Worm (Caenorhabditis elegans) whole organism, mixed stage, embryonic: Measurements from ENCODE around the gene swt-2.

Source experiments
- M03D4.4 ChIP-seq: sonication (generic microtip); optimal IDR thresholded peaks from 2 replicates; lab custom pipeline; 2017; ENCODE audit warnings: mild to moderate bottlenecking, missing genetic modification characterization, missing compliant biosample characterization
- bed-3 ChIP-seq: fragments of 200-800 bp; sonication (Bioruptor generic); optimal IDR thresholded peaks from 3 replicates; lab custom pipeline; 2018; ENCODE audit warnings: mild to moderate bottlenecking, missing genetic modification characterization, moderate library complexity, missing compliant biosample characterization
- blmp-1 ChIP-seq: fragments of 150-350 bp; optimal IDR thresholded peaks from 2 replicates; lab custom pipeline; 2014; ENCODE audit warnings: missing biosample characterization, missing genetic modification characterization
- ceh-39 ChIP-seq: fragments of 150-350 bp; optimal IDR thresholded peaks from 2 replicates; lab custom pipeline; 2014; ENCODE audit warnings: missing biosample characterization, missing genetic modification characterization
- ceh-83 ChIP-seq: fragments of 200-800 bp; sonication (Bioruptor generic); optimal IDR thresholded peaks from 2 replicates; lab custom pipeline; 2018; ENCODE audit warnings: mild to moderate bottlenecking, missing genetic modification characterization, missing compliant biosample characterization
- ces-1 ChIP-seq: fragments of 150-350 bp; optimal IDR thresholded peaks from 2 replicates; lab custom pipeline; 2014; ENCODE audit warnings: missing biosample characterization, missing genetic modification reagents, missing genetic modification characterization
- cnd-1 ChIP-seq: fragments of 200-800 bp; sonication (Bioruptor generic); optimal IDR thresholded peaks from 2 replicates; lab custom pipeline; 2018; ENCODE audit warnings: mild to moderate bottlenecking, missing genetic modification characterization, missing compliant biosample characterization
- drap-1 ChIP-seq: fragments of 200-800 bp; sonication (Bioruptor generic); optimal IDR thresholded peaks from 3 replicates; lab custom pipeline; 2018; ENCODE audit warnings: mild to moderate bottlenecking, missing genetic modification characterization, missing compliant biosample characterization
- elt-1 ChIP-seq: sonication (generic microtip); optimal IDR thresholded peaks from 2 replicates; lab custom pipeline; 2017; ENCODE audit warnings: missing genetic modification characterization, mild to moderate bottlenecking, missing compliant biosample characterization, antibody characterized with exemption, moderate library complexity, borderline replicate concordance; ENCODE audit not compliant: insufficient read depth
- elt-3 ChIP-seq: fragments of 150-350 bp; optimal IDR thresholded peaks from 2 replicates; lab custom pipeline; 2014; ENCODE audit warnings: missing biosample characterization, missing genetic modification characterization
- flh-1 ChIP-seq: fragments of 200-800 bp; sonication (Bioruptor generic); optimal IDR thresholded peaks from 2 replicates; lab custom pipeline; 2018; ENCODE audit warnings: mild to moderate bottlenecking, missing genetic modification characterization, moderate library complexity, missing compliant biosample characterization
- hlh-1 ChIP-seq: fragments of 150-350 bp; optimal IDR thresholded peaks from 2 replicates; lab custom pipeline; 2014; ENCODE audit warnings: missing biosample characterization, missing genetic modification reagents, missing genetic modification characterization
- lin-13 ChIP-seq: fragments of 150-350 bp; optimal IDR thresholded peaks from 2 replicates; lab custom pipeline; 2014; ENCODE audit warnings: missing biosample characterization, missing genetic modification characterization
- lin-32 ChIP-seq: fragments of 200-800 bp; sonication (Bioruptor generic); optimal IDR thresholded peaks from 2 replicates; lab custom pipeline; 2018; ENCODE audit warnings: mild to moderate bottlenecking, missing genetic modification characterization, missing compliant biosample characterization
- lsy-2 ChIP-seq: fragments of 150-350 bp; optimal IDR thresholded peaks from 2 replicates; lab custom pipeline; 2014; ENCODE audit warnings: missing biosample characterization, missing genetic modification characterization
- mab-5 ChIP-seq: fragments of 150-350 bp; optimal IDR thresholded peaks from 2 replicates; lab custom pipeline; 2014; ENCODE audit warnings: missing biosample characterization, missing genetic modification characterization
- mep-1 ChIP-seq: fragments of 150-350 bp; optimal IDR thresholded peaks from 2 replicates; lab custom pipeline; 2017; ENCODE audit warnings: missing biosample characterization, missing genetic modification reagents, missing genetic modification characterization, inconsistent platforms
- mls-2 ChIP-seq: sonication (generic microtip); optimal IDR thresholded peaks from 2 replicates; lab custom pipeline; 2016; ENCODE audit warnings: mild to moderate bottlenecking, missing genetic modification characterization, moderate library complexity, missing compliant biosample characterization
- nhr-2 ChIP-seq: fragments of 150-350 bp; optimal IDR thresholded peaks from 2 replicates; lab custom pipeline; 2014; ENCODE audit warnings: missing biosample characterization, missing genetic modification characterization
- nhr-28 ChIP-seq: fragments of 150-350 bp; optimal IDR thresholded peaks from 2 replicates; lab custom pipeline; 2014; ENCODE audit warnings: missing biosample characterization, missing genetic modification characterization
- pha-4 ChIP-seq: fragments of 150-350 bp; optimal IDR thresholded peaks from 2 replicates; lab custom pipeline; 2018; ENCODE audit warnings: missing biosample characterization, missing genetic modification reagents, missing genetic modification characterization
- sem-2 ChIP-seq: fragments of 200-800 bp; sonication (Bioruptor generic); optimal IDR thresholded peaks from 2 replicates; lab custom pipeline; 2018; ENCODE audit warnings: mild to moderate bottlenecking, missing genetic modification characterization, missing compliant biosample characterization
- snpc-4 ChIP-seq: fragments of 150-350 bp; optimal IDR thresholded peaks from 2 replicates; lab custom pipeline; 2014; ENCODE audit warnings: missing biosample characterization, missing genetic modification characterization
- unc-120 ChIP-seq: sonication (generic microtip); optimal IDR thresholded peaks from 2 replicates; lab custom pipeline; 2017; ENCODE audit warnings: missing genetic modification characterization, missing compliant biosample characterization; ENCODE audit not compliant: poor library complexity, severe bottlenecking
- unc-39 ChIP-seq: fragments of 150-350 bp; optimal IDR thresholded peaks from 2 replicates; lab custom pipeline; 2014; ENCODE audit warnings: missing biosample characterization, missing genetic modification characterization
- unc-62 ChIP-seq: fragments of 150-350 bp; optimal IDR thresholded peaks from 2 replicates; lab custom pipeline; 2014; ENCODE audit warnings: missing biosample characterization, missing genetic modification reagents, missing genetic modification characterization
- zip-8 ChIP-seq: fragments of 150-350 bp; optimal IDR thresholded peaks from 2 replicates; lab custom pipeline; 2014; ENCODE audit warnings: missing biosample characterization, missing genetic modification characterization
- ztf-11 ChIP-seq: fragments of 150-350 bp; optimal IDR thresholded peaks from 2 replicates; lab custom pipeline; 2014; ENCODE audit warnings: missing biosample characterization, missing genetic modification characterization

The swt-2 gene

ce11 chrV:7529840-7530239, at the start of gene swt-2:
Gene swt-2 (plus strand): TSS chrV:7530140.
- TF ChIP-seq lsy-2 (tag; lab: Kevin White, UChicago) = no peak
- TF ChIP-seq ces-1 (GFP tag; lab: Kevin White, UChicago) = no peak
- TF ChIP-seq lin-13 (tag; lab: Kevin White, UChicago) = no peak
- TF ChIP-seq mls-2 = no peak
- no peak for TF ChIP-seq nhr-2
- TF ChIP-seq, all 35 proteins: peak for 0

DNA sequence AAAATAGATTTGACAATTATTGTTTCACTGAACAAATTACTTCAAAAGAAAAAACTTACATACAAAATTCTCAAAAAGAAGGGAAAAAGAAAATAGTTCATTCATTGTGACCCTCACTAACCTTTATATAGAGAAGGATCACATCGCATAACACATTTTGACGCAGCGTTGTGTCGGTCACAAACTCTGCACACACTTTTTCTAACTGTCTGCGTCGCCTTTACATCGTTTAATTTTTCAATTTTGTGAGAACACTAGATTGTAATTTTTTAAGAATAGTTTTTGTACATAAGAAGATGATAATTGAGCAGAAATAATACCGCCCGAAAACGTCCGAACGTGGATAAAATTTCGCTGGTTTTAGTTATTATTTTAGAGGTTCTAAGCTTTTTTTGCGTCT, 49.0 kb upstream of the swt-2 start, which contains the start of gene C18B10.6:
TSS of gene C18B10.6 (minus strand) at position 101 of the 400 bp plus-strand sequence.
- no peak for TF ChIP-seq lin-32
- TF ChIP-seq cnd-1 (tag; lab: Kevin White, UChicago) = no peak
- TF ChIP-seq unc-39 (tag; lab: Kevin White, UChicago) = no peak
- no peak for TF ChIP-seq M03D4.4 (tag; lab: Kevin White, UChicago)

ce11 chrV:7485000-7485399, 44.9 kb upstream of the swt-2 start, which contains the start of gene srbc-8:
Gene srbc-8 (minus strand): TSS chrV:7485100.
- TF ChIP-seq unc-120 (tag; lab: Kevin White, UChicago) = no peak
- no peak for TF ChIP-seq elt-3 (tag; lab: Kevin White, UChicago)
- no peak for TF ChIP-seq drap-1 (GFP tag; lab: Kevin White, UChicago)
- TF ChIP-seq, all 35 proteins: peak for 0

- TF ChIP-seq bed-3 (GFP tag; lab: Kevin White, UChicago) (no peak), hlh-1 (no peak), elt-1 (tag; lab: Kevin White, UChicago) (no peak), mep-1 (tag; lab: Kevin White, UChicago) (no peak), nhr-28 (tag; lab: Kevin White, UChicago) (no peak), blmp-1 (no peak), elt-3 (tag; lab: Kevin White, UChicago) (no peak), ztf-11 (no peak), unc-62 (no peak), ceh-39 (tag; lab: Kevin White, UChicago) (no peak), unc-39 (tag; lab: Kevin White, UChicago) (no peak), nhr-2 (no peak), ceh-83 (GFP tag; lab: Kevin White, UChicago) (no peak), zip-8 (tag; lab: Kevin White, UChicago) (no peak)
Measured at ce11 chrV:7487518-7487917, 42.4 kb upstream of the swt-2 start, which contains the start of gene srbc-7. Gene srbc-7 (minus strand): TSS chrV:7487618.

DNA sequence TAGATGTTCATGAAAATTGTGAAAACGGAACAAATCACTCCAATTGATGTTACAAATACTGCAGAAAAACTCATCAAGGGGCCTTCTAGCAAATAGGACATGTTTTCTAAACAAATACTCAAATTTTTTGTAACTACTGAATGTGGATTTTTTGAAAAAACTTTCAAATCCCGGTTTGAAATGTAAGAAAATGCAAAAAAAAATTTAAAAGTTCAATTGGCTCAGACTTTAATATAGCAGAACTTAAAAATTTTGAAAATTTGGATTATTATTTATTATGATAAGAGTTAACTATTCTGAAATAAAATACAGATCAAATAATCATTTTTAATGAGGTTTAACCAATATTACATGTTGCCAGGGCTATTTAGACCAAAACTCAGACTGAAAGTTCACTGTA, 39.6 kb upstream of the swt-2 start, which contains the start of gene srbc-9:
TSS of gene srbc-9 (minus strand) at position 101 of the 400 bp plus-strand sequence.
- TF ChIP-seq ceh-83 (GFP tag; lab: Kevin White, UChicago) (no peak), snpc-4 (tag; lab: Kevin White, UChicago) (no peak), flh-1 (no peak), ceh-39 (tag; lab: Kevin White, UChicago) (no peak), M03D4.4 (tag; lab: Kevin White, UChicago) (no peak), elt-1 (tag; lab: Kevin White, UChicago) (no peak), cnd-1 (tag; lab: Kevin White, UChicago) (no peak), lin-13 (tag; lab: Kevin White, UChicago) (no peak), hlh-1 (no peak), pha-4 (tag; lab: Kevin White, UChicago) (no peak), mab-5 (tag; lab: Kevin White, UChicago) (no peak)

DNA sequence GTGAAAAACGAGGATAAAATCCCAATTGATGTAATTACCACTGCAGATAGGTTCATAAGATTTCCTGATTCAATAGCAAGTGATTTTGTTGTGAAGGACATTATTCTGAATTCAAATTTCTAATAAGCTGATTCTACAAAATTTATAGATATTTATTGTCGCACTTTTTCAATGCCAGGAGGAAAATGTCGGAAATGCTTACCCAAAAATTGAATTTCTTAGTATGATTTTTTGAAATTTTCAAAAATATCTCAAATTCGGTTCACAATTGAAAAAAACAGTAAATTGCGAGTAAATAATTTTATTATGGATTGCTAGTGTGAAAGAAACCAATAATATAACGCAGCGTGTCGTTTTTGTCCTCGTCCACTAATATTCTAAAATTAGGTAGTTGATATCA, 37.0 kb upstream of the swt-2 start, which contains the start of gene srbc-10:
TSS of gene srbc-10 (minus strand) at position 101 of the 400 bp plus-strand sequence.
- TF ChIP-seq blmp-1 (no peak), flh-1 (no peak), lin-32 (no peak)

DNA sequence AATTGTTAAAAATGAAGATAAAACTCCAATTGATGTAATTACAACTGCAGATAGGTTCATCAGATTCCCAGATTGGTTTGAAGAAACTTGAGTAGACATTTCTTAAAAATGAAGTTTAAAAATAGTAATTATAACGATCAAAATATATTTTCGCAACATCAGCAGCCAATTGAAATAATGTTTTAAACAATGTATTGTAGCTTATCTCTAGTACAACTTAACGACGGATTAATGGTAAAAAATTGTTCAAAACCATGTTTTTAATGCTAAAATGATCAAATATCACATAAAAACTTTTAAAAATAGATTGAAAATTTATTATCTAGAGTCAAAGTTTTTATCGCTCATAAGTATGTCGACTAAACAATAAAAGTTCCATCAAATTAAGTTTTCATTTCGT, 34.8 kb upstream of the swt-2 start, which contains the start of gene srbc-11:
TSS of gene srbc-11 (minus strand) at position 101 of the 400 bp plus-strand sequence.
- TF ChIP-seq sem-2 (GFP tag; lab: Kevin White, UChicago) = no peak
- TF ChIP-seq unc-39 (tag; lab: Kevin White, UChicago) = no peak
- no peak for TF ChIP-seq cnd-1 (tag; lab: Kevin White, UChicago)
- no peak for TF ChIP-seq lsy-2 (tag; lab: Kevin White, UChicago)
- no peak for TF ChIP-seq mab-5 (tag; lab: Kevin White, UChicago)
- no peak for TF ChIP-seq mls-2
- no peak for TF ChIP-seq ceh-39 (tag; lab: Kevin White, UChicago)
- no peak for TF ChIP-seq nhr-28 (tag; lab: Kevin White, UChicago)
- no peak for TF ChIP-seq snpc-4 (tag; lab: Kevin White, UChicago)
